In genomic region chr3L:4800641-4801040, dm6 we compare ENCODE assay signal across 4 fruit fly cellular contexts.
A peak's percentile ranks its signal among the peaks of the same experiment; 100 is the strongest.
TF ChIP-seq lines count a peak whose summit lies in the region.

No protein-coding gene starts in this region.

- TF ChIP-seq CTCF in S2 (optimal IDR thresholded peaks at IDR 0.05; lab: Kevin White, UChicago), result peak; percentile 41
- TF ChIP-seq CTCF in whole organism, embryonic (GFP tag; optimal IDR thresholded peaks at IDR 0.05; lab: Kevin White, UChicago), result peak; percentile 87

TF ChIP-seq in whole organism, embryonic, 481 proteins besides CTCF, POLR2A, EP300 and RAD21:
- TF ChIP-seq ash1 (GFP tag; optimal IDR thresholded peaks at IDR 0.05; lab: Kevin White, UChicago) (no peak), pita (GFP tag; optimal IDR thresholded peaks at IDR 0.05; lab: Kevin White, UChicago) (no peak), Dip2 (GFP tag; IDR thresholded peaks at IDR 0.05; lab: Robert Waterston, UW) (no peak), gro (GFP tag; optimal IDR thresholded peaks at IDR 0.05; lab: Kevin White, UChicago) (no peak), Trl (optimal IDR thresholded peaks at IDR 0.05; lab: Kevin White, UChicago) (peak in 1 of 2 experiments; percentile 10), Trl (GFP tag; optimal IDR thresholded peaks at IDR 0.05; lab: Kevin White, UChicago) (no peak), CG14050 (GFP tag; IDR thresholded peaks at IDR 0.05; lab: Robert Waterston, UW) (no peak), pfk (GFP tag; optimal IDR thresholded peaks at IDR 0.05; lab: Kevin White, UChicago) (no peak), onecut (GFP tag; IDR thresholded peaks at IDR 0.05; lab: Robert Waterston, UW) (peak; percentile 16; the same call in 1 of the 2 replicates), Bgb (GFP tag; IDR thresholded peaks at IDR 0.05; lab: Robert Waterston, UW; ENCODE audit: partially characterized antibody) (peak; percentile 53; the same call in 1 of the 2 replicates), CG5180 (GFP tag; optimal IDR thresholded peaks at IDR 0.05; lab: Kevin White, UChicago) (peak; percentile 59), dpn (GFP tag; optimal IDR thresholded peaks at IDR 0.05; lab: Kevin White, UChicago) (no peak), insv (GFP tag; optimal IDR thresholded peaks at IDR 0.05; lab: Kevin White, UChicago) (no peak), Med (GFP tag; lab: Kevin White, UChicago) (peak; percentile 28), CG1529 (GFP tag; optimal IDR thresholded peaks at IDR 0.05; lab: Kevin White, UChicago) (no peak), CG3163 (GFP tag; optimal IDR thresholded peaks at IDR 0.05; lab: Kevin White, UChicago) (peak; percentile 59), CG13894 (tag; optimal IDR thresholded peaks at IDR 0.05; lab: Kevin White, UChicago) (no peak), ranshi (GFP tag; IDR thresholded peaks at IDR 0.05; lab: Robert Waterston, UW) (no peak), ewg (GFP tag; optimal IDR thresholded peaks at IDR 0.05; lab: Kevin White, UChicago) (peak; percentile 62), Deaf1 (tag; optimal IDR thresholded peaks at IDR 0.05; lab: Kevin White, UChicago) (peak; percentile 94), CG12942 (GFP tag; optimal IDR thresholded peaks at IDR 0.05; lab: Kevin White, UChicago) (no peak), CG9876 (GFP tag; optimal IDR thresholded peaks at IDR 0.05; lab: Kevin White, UChicago) (no peak), trh (GFP tag; optimal IDR thresholded peaks at IDR 0.05; lab: Kevin White, UChicago) (no peak), z (GFP tag; IDR thresholded peaks at IDR 0.05; lab: Robert Waterston, UW) (peak; percentile 94), nmo (GFP tag; optimal IDR thresholded peaks at IDR 0.05; lab: Kevin White, UChicago) (no peak)

TF ChIP-seq in whole organism, prepupa, 60 proteins besides CTCF, POLR2A, EP300 and RAD21:
- TF ChIP-seq Hr38 (GFP tag; optimal IDR thresholded peaks at IDR 0.05; lab: Kevin White, UChicago) (no peak), Eip78C (GFP tag; lab: Kevin White, UChicago) (peak; percentile 42)

TF ChIP-seq in whole organism, pupa, 21 proteins besides CTCF, POLR2A, EP300 and RAD21:
- TF ChIP-seq CG14655 (GFP tag; optimal IDR thresholded peaks at IDR 0.05; lab: Kevin White, UChicago) (no peak), D1 (tag; optimal IDR thresholded peaks at IDR 0.05; lab: Kevin White, UChicago) (no peak), CG17806 (tag; optimal IDR thresholded peaks at IDR 0.05; lab: Kevin White, UChicago) (no peak), CG32121 (GFP tag; IDR thresholded peaks at IDR 0.05; lab: Robert Waterston, UW) (no peak), CG8159 (tag; optimal IDR thresholded peaks at IDR 0.05; lab: Kevin White, UChicago) (no peak), fd96Ca (GFP tag; IDR thresholded peaks at IDR 0.05; lab: Robert Waterston, UW) (peak; percentile 14; the same call in 1 of the 3 replicates), CG34367 (tag; optimal IDR thresholded peaks at IDR 0.05; lab: Kevin White, UChicago) (no peak), EcR (GFP tag; optimal IDR thresholded peaks at IDR 0.05; lab: Kevin White, UChicago) (no peak)
